ENCODE assay signal across 5 fruit fly cellular contexts in the genomic region with DNA sequence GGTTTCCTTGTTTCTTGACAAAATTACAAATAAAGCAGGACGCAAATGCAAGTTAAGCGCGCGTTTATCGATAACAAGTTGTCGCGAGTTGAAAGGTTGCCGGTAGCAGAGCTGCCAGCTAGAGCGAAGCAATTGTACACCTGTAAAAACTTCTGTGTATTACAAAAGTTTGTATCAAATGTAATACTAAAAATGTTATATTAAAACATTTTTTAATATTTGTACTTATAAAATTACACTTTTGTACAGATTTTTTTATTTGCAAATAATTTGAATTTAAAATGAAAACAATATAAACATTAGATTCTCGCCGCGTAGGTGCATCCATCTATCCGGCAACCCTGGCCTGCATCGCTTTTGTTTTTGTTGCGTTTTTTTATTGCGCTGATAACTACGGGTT.
A peak's percentile ranks its signal among the peaks of the same experiment; 100 is the strongest.
TF ChIP-seq lines count a peak whose summit lies in the region.

A gene (minus strand): TSS at position 82 of the 400 bp plus-strand sequence.
A gene (plus strand): TSS at position 327 of the 400 bp plus-strand sequence.

- TF ChIP-seq CTCF in whole organism, embryonic (GFP tag; optimal IDR thresholded peaks at IDR 0.05; lab: Kevin White, UChicago), result no peak

TF ChIP-seq in whole organism, adult, 20 proteins besides CTCF, POLR2A, EP300 and RAD21 (continues in another document):
- TF ChIP-seq CG5204 (GFP tag; optimal IDR thresholded peaks at IDR 0.05; lab: Kevin White, UChicago), result no peak
- peak; percentile 16 for TF ChIP-seq cic (GFP tag; optimal IDR thresholded peaks at IDR 0.05; lab: Kevin White, UChicago)
- peak; percentile 73 for TF ChIP-seq ovo (GFP tag; optimal IDR thresholded peaks at IDR 0.05; lab: Kevin White, UChicago)
- peak; percentile 96 for TF ChIP-seq CG14711 (tag; optimal IDR thresholded peaks at IDR 0.05; lab: Kevin White, UChicago)
- peak; percentile 85 for TF ChIP-seq CG12768 (GFP tag; optimal IDR thresholded peaks at IDR 0.05; lab: Kevin White, UChicago)
- peak; percentile 85 for TF ChIP-seq pad (GFP tag; optimal IDR thresholded peaks at IDR 0.05; lab: Kevin White, UChicago)
- TF ChIP-seq toe (GFP tag; optimal IDR thresholded peaks at IDR 0.05; lab: Kevin White, UChicago), result peak; percentile 74
- peak; percentile 85 for TF ChIP-seq Crg-1 (GFP tag; optimal IDR thresholded peaks at IDR 0.05; lab: Kevin White, UChicago)
- TF ChIP-seq cnc (optimal IDR thresholded peaks at IDR 0.05; lab: Kevin White, UChicago), result no peak
- peak; percentile 96 for TF ChIP-seq bab1 (GFP tag; optimal IDR thresholded peaks at IDR 0.05; lab: Kevin White, UChicago)
- peak; percentile 69 for TF ChIP-seq Clk (GFP tag; optimal IDR thresholded peaks at IDR 0.05; lab: Kevin White, UChicago)
- no peak for TF ChIP-seq Hr96 (GFP tag; optimal IDR thresholded peaks at IDR 0.05; lab: Kevin White, UChicago)
- peak; percentile 85 for TF ChIP-seq CG7045 (GFP tag; optimal IDR thresholded peaks at IDR 0.05; lab: Kevin White, UChicago)
- TF ChIP-seq CG7101 (tag; optimal IDR thresholded peaks at IDR 0.05; lab: Kevin White, UChicago), result peak; percentile 96
- TF ChIP-seq kay (GFP tag; lab: Kevin White, UChicago; ENCODE audit: borderline replicate concordance), result no peak
- peak; percentile 92 for TF ChIP-seq CG11617 (GFP tag; optimal IDR thresholded peaks at IDR 0.05; lab: Kevin White, UChicago)
- TF ChIP-seq tj (GFP tag; optimal IDR thresholded peaks at IDR 0.05; lab: Kevin White, UChicago), result peak; percentile 74

TF ChIP-seq in whole organism, embryonic, 481 proteins besides CTCF, POLR2A, EP300 and RAD21 (continues in another document):
- TF ChIP-seq CG2129 (GFP tag; IDR thresholded peaks at IDR 0.05; lab: Robert Waterston, UW; ENCODE audit: partially characterized antibody) (no peak), CG10274 (GFP tag; optimal IDR thresholded peaks at IDR 0.05; lab: Kevin White, UChicago) (peak; percentile 60), ERR (GFP tag; optimal IDR thresholded peaks at IDR 0.05; lab: Kevin White, UChicago) (no peak), CG17361 (GFP tag; IDR thresholded peaks at IDR 0.05; lab: Robert Waterston, UW) (peak; percentile 93), cg (GFP tag; optimal IDR thresholded peaks at IDR 0.05; lab: Kevin White, UChicago) (no peak), schlank (tag; optimal IDR thresholded peaks at IDR 0.05; lab: Kevin White, UChicago) (peak; percentile 51), Dip2 (GFP tag; IDR thresholded peaks at IDR 0.05; lab: Robert Waterston, UW) (peak; percentile 51; the same call in 1 of the 2 replicates), otp (GFP tag; IDR thresholded peaks at IDR 0.05; lab: Robert Waterston, UW) (peak; percentile 87), odd (GFP tag; optimal IDR thresholded peaks at IDR 0.05; lab: Kevin White, UChicago) (peak; percentile 75), tio (GFP tag; optimal IDR thresholded peaks at IDR 0.05; lab: Kevin White, UChicago) (peak; percentile 91), CG10565 (GFP tag; optimal IDR thresholded peaks at IDR 0.05; lab: Kevin White, UChicago) (peak; percentile 23), yki (optimal IDR thresholded peaks at IDR 0.05; lab: Kevin White, UChicago) (no peak), unpg (GFP tag; optimal IDR thresholded peaks at IDR 0.05; lab: Kevin White, UChicago) (peak; percentile 91), Kr (GFP tag; optimal IDR thresholded peaks at IDR 0.05; lab: Kevin White, UChicago) (no peak), CG4707 (GFP tag; optimal IDR thresholded peaks at IDR 0.05; lab: Kevin White, UChicago) (peak; percentile 15), Vsx1 (GFP tag; optimal IDR thresholded peaks at IDR 0.05; lab: Kevin White, UChicago) (peak; percentile 68), unc-4 (GFP tag; IDR thresholded peaks at IDR 0.05; lab: Robert Waterston, UW; ENCODE audit: partially characterized antibody) (no peak)

TF ChIP-seq in whole organism, prepupa, 60 proteins besides CTCF, POLR2A, EP300 and RAD21 (continues in another document):
- TF ChIP-seq spab (GFP tag; optimal IDR thresholded peaks at IDR 0.05; lab: Kevin White, UChicago) (peak; percentile 80), dac (GFP tag; optimal IDR thresholded peaks at IDR 0.05; lab: Kevin White, UChicago) (peak; percentile 69), Sox14 (GFP tag; optimal IDR thresholded peaks at IDR 0.05; lab: Kevin White, UChicago) (peak; percentile 81), CG3919 (GFP tag; optimal IDR thresholded peaks at IDR 0.05; lab: Kevin White, UChicago) (peak; percentile 92), cyc (GFP tag; optimal IDR thresholded peaks at IDR 0.05; lab: Kevin White, UChicago) (peak; percentile 89), Lpt (GFP tag; optimal IDR thresholded peaks at IDR 0.05; lab: Kevin White, UChicago) (peak; percentile 85), Smox (GFP tag; optimal IDR thresholded peaks at IDR 0.05; lab: Kevin White, UChicago) (no peak), CG32006 (GFP tag; optimal IDR thresholded peaks at IDR 0.05; lab: Kevin White, UChicago) (peak; percentile 91), Gug (GFP tag; IDR thresholded peaks at IDR 0.05; lab: Robert Waterston, UW) (peak; percentile 95), achi (GFP tag; optimal IDR thresholded peaks at IDR 0.05; lab: Kevin White, UChicago) (peak; percentile 88), Eip78C (GFP tag; lab: Kevin White, UChicago) (peak; percentile 96), CG8119 (GFP tag; IDR thresholded peaks at IDR 0.05; lab: Robert Waterston, UW) (peak; percentile 95), CG15336 (GFP tag; IDR thresholded peaks at IDR 0.05; lab: Robert Waterston, UW) (peak; percentile 96), CG10631 (GFP tag; optimal IDR thresholded peaks at IDR 0.05; lab: Kevin White, UChicago) (peak; percentile 95), Eip93F (GFP tag; optimal IDR thresholded peaks at IDR 0.05; lab: Kevin White, UChicago) (peak; percentile 76), CG8632 (GFP tag; optimal IDR thresholded peaks at IDR 0.05; lab: Kevin White, UChicago) (peak; percentile 85), esn (GFP tag; optimal IDR thresholded peaks at IDR 0.05; lab: Kevin White, UChicago) (peak; percentile 84), Hr39 (GFP tag; optimal IDR thresholded peaks at IDR 0.05; lab: Kevin White, UChicago) (peak; percentile 79)

TF ChIP-seq in whole organism, pupa, 21 proteins besides CTCF, POLR2A, EP300 and RAD21 (continues in another document):
- peak; percentile 90 for TF ChIP-seq CG8301 (tag; optimal IDR thresholded peaks at IDR 0.05; lab: Kevin White, UChicago)
- TF ChIP-seq CG9948 (tag; optimal IDR thresholded peaks at IDR 0.05; lab: Kevin White, UChicago), result peak; percentile 86
- TF ChIP-seq Pif1A (GFP tag; optimal IDR thresholded peaks at IDR 0.05; lab: Kevin White, UChicago), result no peak
- peak; percentile 82 for TF ChIP-seq CG34367 (tag; optimal IDR thresholded peaks at IDR 0.05; lab: Kevin White, UChicago)
- peak; percentile 91 for TF ChIP-seq Ets98B (GFP tag; IDR thresholded peaks at IDR 0.05; lab: Robert Waterston, UW)
- TF ChIP-seq CG10348 (GFP tag; IDR thresholded peaks at IDR 0.05; lab: Robert Waterston, UW), result peak; percentile 87
- peak; percentile 88 for TF ChIP-seq Snoo (tag; optimal IDR thresholded peaks at IDR 0.05; lab: Kevin White, UChicago)
- peak; percentile 94 for TF ChIP-seq CG8159 (tag; optimal IDR thresholded peaks at IDR 0.05; lab: Kevin White, UChicago)
- peak; percentile 94 for TF ChIP-seq rn (GFP tag; IDR thresholded peaks at IDR 0.05; lab: Robert Waterston, UW)
- no peak for TF ChIP-seq CG14655 (GFP tag; optimal IDR thresholded peaks at IDR 0.05; lab: Kevin White, UChicago)
- peak; percentile 94 for TF ChIP-seq CG12605 (GFP tag; IDR thresholded peaks at IDR 0.05; lab: Robert Waterston, UW)
- peak; percentile 93 for TF ChIP-seq fd96Ca (GFP tag; IDR thresholded peaks at IDR 0.05; lab: Robert Waterston, UW)
- peak; percentile 91 for TF ChIP-seq CG17806 (tag; optimal IDR thresholded peaks at IDR 0.05; lab: Kevin White, UChicago)
- TF ChIP-seq gl (tag; optimal IDR thresholded peaks at IDR 0.05; lab: Kevin White, UChicago), result peak; percentile 72
- TF ChIP-seq CG4496 (GFP tag; IDR thresholded peaks at IDR 0.05; lab: Robert Waterston, UW), result peak; percentile 97
- peak; percentile 95 for TF ChIP-seq CG32121 (GFP tag; IDR thresholded peaks at IDR 0.05; lab: Robert Waterston, UW)
- peak; percentile 85 for TF ChIP-seq Pif1B (GFP tag; optimal IDR thresholded peaks at IDR 0.05; lab: Kevin White, UChicago)
- TF ChIP-seq CG13204 (GFP tag; optimal IDR thresholded peaks at IDR 0.05; lab: Kevin White, UChicago), result no peak
- peak; percentile 40 for TF ChIP-seq EcR (GFP tag; optimal IDR thresholded peaks at IDR 0.05; lab: Kevin White, UChicago)
- no peak for TF ChIP-seq D1 (tag; optimal IDR thresholded peaks at IDR 0.05; lab: Kevin White, UChicago)

TF ChIP-seq in whole organism, wandering third instar larva, 38 proteins besides CTCF, POLR2A, EP300 and RAD21 (continues in another document):
- TF ChIP-seq Rel (GFP tag; optimal IDR thresholded peaks at IDR 0.05; lab: Kevin White, UChicago) (peak; percentile 30), Rel (tag; optimal IDR thresholded peaks at IDR 0.05; lab: Kevin White, UChicago) (peak; percentile 75), Mio (GFP tag; optimal IDR thresholded peaks at IDR 0.05; lab: Kevin White, UChicago) (no peak), ey (GFP tag; optimal IDR thresholded peaks at IDR 0.05; lab: Kevin White, UChicago) (peak; percentile 70), usp (GFP tag; optimal IDR thresholded peaks at IDR 0.05; lab: Kevin White, UChicago) (no peak), dsf (GFP tag; optimal IDR thresholded peaks at IDR 0.05; lab: Kevin White, UChicago; ENCODE audit: borderline replicate concordance) (peak; percentile 31), CG9705 (GFP tag; optimal IDR thresholded peaks at IDR 0.05; lab: Kevin White, UChicago) (peak; percentile 92), N (GFP tag; optimal IDR thresholded peaks at IDR 0.05; lab: Kevin White, UChicago) (no peak), foxo (GFP tag; optimal IDR thresholded peaks at IDR 0.05; lab: Kevin White, UChicago) (peak in 1 of 2 experiments; percentile 93), sage (GFP tag; optimal IDR thresholded peaks at IDR 0.05; lab: Kevin White, UChicago) (no peak), Sp1 (GFP tag; optimal IDR thresholded peaks at IDR 0.05; lab: Kevin White, UChicago) (peak; percentile 91), HLH106 (tag; optimal IDR thresholded peaks at IDR 0.05; lab: Kevin White, UChicago) (peak; percentile 96), rgr (GFP tag; optimal IDR thresholded peaks at IDR 0.05; lab: Kevin White, UChicago) (peak; percentile 90), dmrt93B (GFP tag; optimal IDR thresholded peaks at IDR 0.05; lab: Kevin White, UChicago) (peak; percentile 92), Vsx2 (GFP tag; optimal IDR thresholded peaks at IDR 0.05; lab: Kevin White, UChicago; ENCODE audit: partially characterized antibody) (no peak), Jra (GFP tag; optimal IDR thresholded peaks at IDR 0.05; lab: Kevin White, UChicago) (peak; percentile 7), lola (GFP tag; optimal IDR thresholded peaks at IDR 0.05; lab: Kevin White, UChicago) (no peak), br (GFP tag; optimal IDR thresholded peaks at IDR 0.05; lab: Kevin White, UChicago) (peak; percentile 72), psq (GFP tag; optimal IDR thresholded peaks at IDR 0.05; lab: Kevin White, UChicago) (peak; percentile 83), fru (GFP tag; optimal IDR thresholded peaks at IDR 0.05; lab: Kevin White, UChicago) (peak; percentile 82), sv (GFP tag; optimal IDR thresholded peaks at IDR 0.05; lab: Kevin White, UChicago) (peak; percentile 89), OdsH (GFP tag; optimal IDR thresholded peaks at IDR 0.05; lab: Kevin White, UChicago) (peak; percentile 84)
